Worm (Caenorhabditis elegans): Measurements from ENCODE around the gene str-253.

DNA sequence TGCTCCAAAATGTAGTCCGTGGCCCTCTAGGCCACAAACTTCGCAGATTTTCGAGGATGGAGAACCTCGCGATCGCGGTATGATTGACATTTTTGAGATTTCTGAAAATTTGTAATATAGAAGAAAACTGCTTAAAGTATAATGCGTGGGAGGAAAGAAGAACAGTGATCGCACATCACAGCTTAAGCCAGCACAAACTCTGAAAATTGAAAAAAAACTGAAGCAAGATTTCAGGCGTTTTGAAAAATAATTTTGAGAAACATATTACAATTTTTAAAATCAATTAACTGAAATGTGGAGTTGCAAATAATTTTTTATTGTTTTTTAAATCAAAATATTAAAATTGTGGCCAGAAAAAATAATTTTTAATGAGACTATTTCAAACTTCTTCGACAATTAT, 12.6 kb upstream of the str-253 start, which contains the start of gene nhr-275:
- TF ChIP-seq unc-39 (tag; optimal IDR thresholded peaks at IDR 0.05): no peak
- no peak for TF ChIP-seq dve-1 (tag; optimal IDR thresholded peaks at IDR 0.05; ENCODE audit: insufficient read depth)
- TF ChIP-seq jun-1 (tag; optimal IDR thresholded peaks at IDR 0.05): no peak
- TF ChIP-seq lin-39 (tag; optimal IDR thresholded peaks at IDR 0.05): no peak
- TF ChIP-seq F49E8.2 (tag; optimal IDR thresholded peaks at IDR 0.05; ENCODE audit: borderline replicate concordance): no peak
- TF ChIP-seq hlh-30 (tag; optimal IDR thresholded peaks at IDR 0.05; ENCODE audit: insufficient read depth): no peak
- TF ChIP-seq Y105C5A.15 (GFP tag; IDR thresholded peaks at IDR 0.05): no peak
- no peak for TF ChIP-seq Y75B8A.6 (GFP tag; IDR thresholded peaks at IDR 0.05)
- TF ChIP-seq daf-12 (tag; optimal IDR thresholded peaks at IDR 0.05): no peak
- TF ChIP-seq aly-2 (tag; optimal IDR thresholded peaks at IDR 0.05): no peak
- TF ChIP-seq snpc-4 (tag; optimal IDR thresholded peaks at IDR 0.05): no peak
- no peak for TF ChIP-seq ceh-82 (tag; optimal IDR thresholded peaks at IDR 0.05)
- no peak for TF ChIP-seq unc-62 (GFP tag; optimal IDR thresholded peaks at IDR 0.05 in 1 of 2)
- TF ChIP-seq unc-62 (tag; optimal IDR thresholded peaks at IDR 0.05): no peak
